Fruit fly (Drosophila melanogaster) whole organism, embryonic: ENCODE data around the gene RpLP1.

Experiments used
- CG10209 ChIP-seq: fragments of 200-800 bp; sonication (Bioruptor generic); optimal IDR thresholded peaks from 3 replicates; lab custom pipeline; 2017; ENCODE audit warnings: missing biosample characterization, mild to moderate bottlenecking, missing genetic modification characterization, missing genetic modification reagents
- CG10274 ChIP-seq: fragments of 200-800 bp; sonication (Bioruptor generic); optimal IDR thresholded peaks from 3 replicates; lab custom pipeline; 2017; ENCODE audit warnings: missing biosample characterization, mild to moderate bottlenecking, missing genetic modification characterization
- CG10979 ChIP-seq: fragments of 200-800 bp; sonication (Bioruptor generic); optimal IDR thresholded peaks from 2 replicates; lab custom pipeline; 2018; ENCODE audit warnings: missing biosample characterization, mild to moderate bottlenecking, missing genetic modification characterization, moderate library complexity
- CG12659 ChIP-seq: fragments of 200-800 bp; sonication (Bioruptor generic); optimal IDR thresholded peaks from 3 replicates; lab custom pipeline; 2017; ENCODE audit warnings: mild to moderate bottlenecking, missing biosample characterization, missing genetic modification reagents, missing genetic modification characterization
- CG16815 ChIP-seq: fragments of 200-800 bp; sonication (Bioruptor generic); optimal IDR thresholded peaks from 3 replicates; lab custom pipeline; 2017; ENCODE audit warnings: missing biosample characterization, mild to moderate bottlenecking, missing genetic modification characterization
- CG17361 ChIP-seq: fragments of 200-800 bp; sonication (Bioruptor generic); IDR thresholded peaks from 3 replicates; pipeline ENCODE4 v1.3.6; 2022; ENCODE audit warnings: missing biosample characterization, missing genetic modification characterization
- CG17802 ChIP-seq: fragments of 200-800 bp; sonication (Bioruptor generic); optimal IDR thresholded peaks from 2 replicates; lab custom pipeline; 2018; ENCODE audit warnings: missing biosample characterization, mild to moderate bottlenecking, missing genetic modification characterization, moderate library complexity
- CG1832 ChIP-seq: fragments of 200-800 bp; sonication (Bioruptor generic); optimal IDR thresholded peaks from 2 replicates; lab custom pipeline; 2017; ENCODE audit warnings: missing biosample characterization, mild to moderate bottlenecking, missing genetic modification characterization, inconsistent platforms
- CG31441 ChIP-seq: fragments of 200-800 bp; sonication (Bioruptor generic); IDR thresholded peaks from 2 replicates; pipeline ENCODE4 v1.3.6; 2022; ENCODE audit warnings: missing biosample characterization, missing genetic modification characterization
- CG32767 ChIP-seq: fragments of 200-800 bp; sonication (Bioruptor generic); IDR thresholded peaks from 2 replicates; pipeline ENCODE4 v1.3.6; 2022; ENCODE audit warnings: missing biosample characterization, missing genetic modification characterization
- CG6683 ChIP-seq: fragments of 200-800 bp; sonication (Bioruptor generic); optimal IDR thresholded peaks from 2 replicates; lab custom pipeline; 2017; ENCODE audit warnings: missing biosample characterization, mild to moderate bottlenecking, missing genetic modification characterization, missing genetic modification reagents
- CG6791 ChIP-seq: fragments of 200-800 bp; sonication (Bioruptor generic); IDR thresholded peaks from 3 replicates; pipeline ENCODE4 v1.3.6; 2022; ENCODE audit warnings: missing biosample characterization, missing genetic modification characterization; ENCODE audit not compliant: partially characterized antibody
- CG8765 ChIP-seq: fragments of 200-800 bp; sonication (Bioruptor generic); IDR thresholded peaks from 2 replicates; pipeline ENCODE4 v1.3.6; 2022; ENCODE audit warnings: missing biosample characterization, missing genetic modification characterization
- CG9727 ChIP-seq: fragments of 200-800 bp; sonication (Bioruptor generic); optimal IDR thresholded peaks from 3 replicates; lab custom pipeline; 2017; ENCODE audit warnings: missing biosample characterization, mild to moderate bottlenecking, missing genetic modification characterization
- CkIIα-i1 ChIP-seq: fragments of 200-800 bp; sonication (Bioruptor generic); IDR thresholded peaks from 2 replicates; pipeline ENCODE4 v1.3.6; 2022; ENCODE audit warnings: missing biosample characterization, missing genetic modification characterization
- Lim3 ChIP-seq: fragments of 200-800 bp; sonication (Bioruptor generic); IDR thresholded peaks from 2 replicates; pipeline ENCODE4 v1.3.6; 2022; ENCODE audit warnings: missing biosample characterization, missing genetic modification characterization
- Ptx1 ChIP-seq: fragments of 200-800 bp; sonication (Bioruptor generic); IDR thresholded peaks from 2 replicates; pipeline ENCODE4 v1.3.6; 2022; ENCODE audit warnings: missing biosample characterization, missing genetic modification characterization
- Rx ChIP-seq: fragments of 200-800 bp; sonication (Bioruptor generic); IDR thresholded peaks from 2 replicates; pipeline ENCODE4 v1.3.6; 2022; ENCODE audit warnings: missing biosample characterization, missing genetic modification characterization
- TFAM ChIP-seq: fragments of 200-800 bp; sonication (Bioruptor generic); optimal IDR thresholded peaks from 2 replicates; lab custom pipeline; 2017; ENCODE audit warnings: missing biosample characterization, missing genetic modification characterization, inconsistent platforms
- Xbp1 ChIP-seq: fragments of 200-800 bp; sonication (Bioruptor generic); optimal IDR thresholded peaks from 3 replicates; lab custom pipeline; 2016; ENCODE audit warnings: missing biosample characterization, mild to moderate bottlenecking, missing genetic modification characterization
- bowl ChIP-seq: fragments of 200-800 bp; sonication (Bioruptor generic); IDR thresholded peaks from 2 replicates; pipeline ENCODE4 v1.3.6; 2022; ENCODE audit warnings: missing biosample characterization, missing genetic modification characterization
- dm ChIP-seq: fragments of 200-800 bp; sonication (Bioruptor generic); optimal IDR thresholded peaks from 3 replicates; lab custom pipeline; 2016; ENCODE audit warnings: missing biosample characterization, missing genetic modification characterization
- dmrt11E ChIP-seq: fragments of 200-800 bp; sonication (Bioruptor generic); optimal IDR thresholded peaks from 3 replicates; lab custom pipeline; 2018; ENCODE audit warnings: missing biosample characterization, mild to moderate bottlenecking, missing genetic modification characterization, moderate library complexity
- emc ChIP-seq: fragments of 200-800 bp; sonication (Bioruptor generic); optimal IDR thresholded peaks from 2 replicates; lab custom pipeline; 2016; ENCODE audit warnings: missing biosample characterization, missing genetic modification characterization
- fd3F ChIP-seq: fragments of 200-800 bp; sonication (Bioruptor generic); optimal IDR thresholded peaks from 2 replicates; lab custom pipeline; 2018; ENCODE audit warnings: missing biosample characterization, mild to moderate bottlenecking, missing genetic modification characterization, moderate library complexity
- ftz-f1 ChIP-seq: fragments of 200-800 bp; sonication (Bioruptor generic); optimal IDR thresholded peaks from 2 replicates; lab custom pipeline; 2016; ENCODE audit warnings: missing biosample characterization, missing genetic modification characterization
- h ChIP-seq: fragments of >200 bp; optimal IDR thresholded peaks from 2 replicates; lab custom pipeline; 2017
- pho ChIP-seq: fragments of 200-800 bp; sonication (Bioruptor generic); optimal IDR thresholded peaks from 2 replicates; lab custom pipeline; 2016; ENCODE audit warnings: missing biosample characterization, missing genetic modification characterization
- pum ChIP-seq: fragments of 200-800 bp; sonication (Bioruptor generic); optimal IDR thresholded peaks from 2 replicates; lab custom pipeline; 2016; ENCODE audit warnings: missing biosample characterization, missing genetic modification characterization
- sens ChIP-seq: fragments of 200-800 bp; sonication (Bioruptor generic); peaks from one replicate; lab custom pipeline; 2016; ENCODE audit warnings: missing biosample characterization, missing genetic modification characterization
- slbo ChIP-seq: fragments of 200-800 bp; sonication (Bioruptor generic); IDR thresholded peaks from 2 replicates; pipeline ENCODE4 v1.3.6; 2022; ENCODE audit warnings: missing biosample characterization, missing genetic modification characterization
- tin ChIP-seq: fragments of 200-800 bp; sonication (Bioruptor generic); optimal IDR thresholded peaks from 3 replicates; lab custom pipeline; 2016; ENCODE audit warnings: missing biosample characterization, missing genetic modification characterization
- trem ChIP-seq: fragments of 200-800 bp; optimal IDR thresholded peaks from 3 replicates; lab custom pipeline; 2019; ENCODE audit warnings: missing biosample characterization, mild to moderate bottlenecking, missing genetic modification characterization, moderate library complexity
- vvl ChIP-seq: fragments of 200-800 bp; sonication (Bioruptor generic); IDR thresholded peaks from 2 replicates; pipeline ENCODE4 v1.3.6; 2022; ENCODE audit warnings: missing biosample characterization, missing genetic modification characterization
- wek ChIP-seq: fragments of 200-800 bp; sonication (Bioruptor generic); optimal IDR thresholded peaks from 3 replicates; lab custom pipeline; 2018; ENCODE audit warnings: missing biosample characterization, mild to moderate bottlenecking, missing genetic modification characterization, moderate library complexity

RpLP1 gene

dm6 chr2L:469912-470311 lies 50.2 kb downstream of the RpLP1 start (continued):
- TF ChIP-seq Rx (GFP tag; lab: Robert Waterston, UW) (no peak), bowl (GFP tag; lab: Robert Waterston, UW) (no peak), wek (GFP tag; lab: Kevin White, UChicago) (peak; percentile 7), fd3F (GFP tag; lab: Kevin White, UChicago) (no peak), tin (GFP tag; lab: Kevin White, UChicago) (no peak), dm (no peak), CG10274 (GFP tag; lab: Kevin White, UChicago) (no peak), h (lab: Kevin White, UChicago) (no peak), Ptx1 (no peak), CG10209 (peak; percentile 41), CG17802 (tag; lab: Kevin White, UChicago) (no peak), slbo (GFP tag; lab: Robert Waterston, UW) (no peak; the same call in 1 of the 2 replicates), CG6683 (GFP tag; lab: Kevin White, UChicago) (no peak), CG12659 (GFP tag; lab: Kevin White, UChicago) (no peak), ftz-f1 (GFP tag; lab: Kevin White, UChicago) (no peak), CG17361 (no peak), emc (GFP tag; lab: Kevin White, UChicago) (no peak), vvl (GFP tag; lab: Robert Waterston, UW) (no peak), CG6791 (no peak), sens (GFP tag; lab: Kevin White, UChicago) (peak; percentile 58), pho (GFP tag; lab: Kevin White, UChicago) (no peak), dmrt11E (tag; lab: Kevin White, UChicago) (no peak), CG9727 (GFP tag; lab: Kevin White, UChicago) (no peak), Xbp1 (GFP tag; lab: Kevin White, UChicago) (no peak), Lim3 (GFP tag; lab: Robert Waterston, UW) (no peak), CG1832 (GFP tag; lab: Kevin White, UChicago) (no peak), CG10979 (peak; percentile 1), CG8765 (GFP tag; lab: Robert Waterston, UW) (no peak), CG31441 (GFP tag; lab: Robert Waterston, UW) (no peak), pum (GFP tag; lab: Kevin White, UChicago) (no peak), CG32767 (GFP tag; lab: Robert Waterston, UW) (no peak), CkIIα-i1 (GFP tag; lab: Robert Waterston, UW) (no peak), TFAM (GFP tag; lab: Kevin White, UChicago) (no peak), CG16815 (GFP tag; lab: Kevin White, UChicago) (peak; percentile 10), trem (tag; lab: Kevin White, UChicago) (no peak)
